Fruit fly (Drosophila melanogaster) whole organism, embryonic: ENCODE measurements around the gene CHKov1.
A peak's percentile ranks its signal among the peaks of the same experiment; 100 is the strongest.

Source experiments
- BtbVII ChIP-seq: fragments of 200-800 bp; sonication (Bioruptor generic); optimal IDR thresholded peaks from 3 replicates; lab custom pipeline; 2017; ENCODE audit warnings: missing biosample characterization, mild to moderate bottlenecking, missing genetic modification characterization
- CG10431 ChIP-seq: fragments of 200-800 bp; sonication (Bioruptor generic); optimal IDR thresholded peaks from 3 replicates; lab custom pipeline; 2018; ENCODE audit warnings: missing biosample characterization, mild to moderate bottlenecking, missing genetic modification characterization
- CG10654 ChIP-seq: fragments of 200-800 bp; sonication (Bioruptor generic); optimal IDR thresholded peaks from 2 replicates; lab custom pipeline; 2016; ENCODE audit warnings: missing biosample characterization, missing genetic modification characterization
- CG10959 ChIP-seq: fragments of 200-800 bp; sonication (Bioruptor generic); IDR thresholded peaks from 2 replicates; pipeline ENCODE4 v1.3.6; 2022; ENCODE audit warnings: missing biosample characterization, missing genetic modification characterization
- CG11456 ChIP-seq: fragments of 200-800 bp; sonication (Bioruptor generic); IDR thresholded peaks from 3 replicates; pipeline ENCODE4 v1.3.6; 2022; ENCODE audit warnings: missing biosample characterization, missing genetic modification characterization
- CG12155 ChIP-seq: fragments of 200-800 bp; sonication (Bioruptor generic); optimal IDR thresholded peaks from 3 replicates; lab custom pipeline; 2016; ENCODE audit warnings: missing biosample characterization, missing genetic modification characterization
- CG12769 ChIP-seq: fragments of 200-800 bp; sonication (Bioruptor generic); optimal IDR thresholded peaks from 2 replicates; lab custom pipeline; 2019; ENCODE audit warnings: missing biosample characterization, mild to moderate bottlenecking, missing genetic modification characterization, moderate library complexity
- CG13894 ChIP-seq: fragments of 200-800 bp; sonication (Bioruptor generic); optimal IDR thresholded peaks from 3 replicates; lab custom pipeline; 2018; ENCODE audit warnings: missing biosample characterization, mild to moderate bottlenecking, missing genetic modification characterization, moderate library complexity
- CG15696 ChIP-seq: fragments of 200-800 bp; sonication (Bioruptor generic); optimal IDR thresholded peaks from 2 replicates; lab custom pipeline; 2019; ENCODE audit warnings: missing biosample characterization, mild to moderate bottlenecking, missing genetic modification characterization, moderate library complexity
- CG1602 ChIP-seq: fragments of 200-800 bp; sonication (Bioruptor generic); optimal IDR thresholded peaks from 3 replicates; lab custom pipeline; 2016; ENCODE audit warnings: missing biosample characterization, missing genetic modification characterization
- CG17385 ChIP-seq: fragments of 200-800 bp; sonication (Bioruptor generic); optimal IDR thresholded peaks from 3 replicates; lab custom pipeline; 2018; ENCODE audit warnings: missing biosample characterization, mild to moderate bottlenecking, missing genetic modification characterization
- CG18764 ChIP-seq: fragments of 200-800 bp; sonication (Bioruptor generic); optimal IDR thresholded peaks from 3 replicates; lab custom pipeline; 2016; ENCODE audit warnings: missing biosample characterization, missing genetic modification characterization
- CG2199 ChIP-seq: fragments of 200-800 bp; sonication (Bioruptor generic); IDR thresholded peaks from 3 replicates; pipeline ENCODE4 v1.3.6; 2022; ENCODE audit warnings: missing biosample characterization, missing genetic modification characterization
- CG3065 ChIP-seq: fragments of 200-800 bp; sonication (Bioruptor generic); optimal IDR thresholded peaks from 2 replicates; lab custom pipeline; 2016; ENCODE audit warnings: missing biosample characterization, missing genetic modification characterization
- CG31224 ChIP-seq: fragments of 200-800 bp; sonication (Bioruptor generic); IDR thresholded peaks from 2 replicates; pipeline ENCODE4 v1.3.6; 2022; ENCODE audit warnings: missing biosample characterization, missing genetic modification characterization
- CG34376 ChIP-seq: fragments of 200-800 bp; sonication (Bioruptor generic); optimal IDR thresholded peaks from 2 replicates; lab custom pipeline; 2018; ENCODE audit warnings: missing biosample characterization, mild to moderate bottlenecking, missing genetic modification characterization
- CG4617 ChIP-seq: fragments of 200-800 bp; sonication (Bioruptor generic); optimal IDR thresholded peaks from 3 replicates; lab custom pipeline; 2016; ENCODE audit warnings: missing biosample characterization, missing genetic modification characterization, borderline replicate concordance
- CG5180 ChIP-seq: fragments of 200-800 bp; sonication (Bioruptor generic); optimal IDR thresholded peaks from 3 replicates; lab custom pipeline; 2017; ENCODE audit warnings: missing biosample characterization, missing genetic modification characterization, mild to moderate bottlenecking, moderate library complexity, missing genetic modification reagents
- CG8944 ChIP-seq: fragments of 200-800 bp; sonication (Bioruptor generic); optimal IDR thresholded peaks from 3 replicates; lab custom pipeline; 2016; ENCODE audit warnings: missing biosample characterization, missing genetic modification characterization
- CrebB ChIP-seq: fragments of 200-800 bp; sonication (Bioruptor generic); optimal IDR thresholded peaks from 3 replicates; lab custom pipeline; 2018; ENCODE audit warnings: missing biosample characterization, mild to moderate bottlenecking, missing genetic modification characterization
- Dref ChIP-seq: fragments of 200-800 bp; sonication (Bioruptor generic); IDR thresholded peaks from 2 replicates; pipeline ENCODE4 v1.3.6; 2022; ENCODE audit warnings: missing biosample characterization, missing genetic modification characterization
- GATAe ChIP-seq: fragments of 200-800 bp; sonication (Bioruptor generic); conservative IDR thresholded peaks from 2 replicates; pipeline ENCODE4 v1.3.6; 2022; ENCODE audit warnings: missing biosample characterization, missing genetic modification characterization
- HLHmδ ChIP-seq: fragments of 200-800 bp; sonication (Bioruptor generic); optimal IDR thresholded peaks from 2 replicates; lab custom pipeline; 2018; ENCODE audit warnings: missing biosample characterization, mild to moderate bottlenecking, missing genetic modification characterization, moderate library complexity
- Hr78 ChIP-seq, 2 experiments: fragments of 200-800 bp in 1 of 2; fragments of >200 bp in 1 of 2; sonication (Bioruptor generic) in 1 of 2; optimal IDR thresholded peaks; 2 replicates each; lab custom pipeline; 2017 to 2019; ENCODE audit warnings: missing biosample characterization in 2 of 2, missing genetic modification characterization in 2 of 2, mild to moderate bottlenecking in 1 of 2, moderate library complexity in 1 of 2
- Jarid2 ChIP-seq: fragments of 200-800 bp; sonication (Bioruptor generic); optimal IDR thresholded peaks from 3 replicates; lab custom pipeline; 2017; ENCODE audit warnings: mild to moderate bottlenecking, missing biosample characterization, missing genetic modification reagents, missing genetic modification characterization
- Mad ChIP-seq: fragments of 200-800 bp; sonication (Bioruptor generic); optimal IDR thresholded peaks from 2 replicates; lab custom pipeline; 2016; ENCODE audit warnings: missing biosample characterization, missing genetic modification characterization
- Med ChIP-seq: fragments of 200-800 bp; sonication (Bioruptor generic); peaks from one replicate; lab custom pipeline; 2016; ENCODE audit warnings: missing biosample characterization, missing genetic modification characterization, mild to moderate bottlenecking, inconsistent platforms, moderate library complexity
- NC2β ChIP-seq: fragments of 200-800 bp; sonication (Bioruptor generic); optimal IDR thresholded peaks from 2 replicates; lab custom pipeline; 2016; ENCODE audit warnings: missing biosample characterization, missing genetic modification characterization
- Sin3A ChIP-seq: fragments of >200 bp; optimal IDR thresholded peaks from 2 replicates; lab custom pipeline; 2018
- TFAM ChIP-seq: fragments of 200-800 bp; sonication (Bioruptor generic); optimal IDR thresholded peaks from 2 replicates; lab custom pipeline; 2017; ENCODE audit warnings: missing biosample characterization, missing genetic modification characterization, inconsistent platforms
- Vsx1 ChIP-seq: fragments of 200-800 bp; sonication (Bioruptor generic); optimal IDR thresholded peaks from 2 replicates; lab custom pipeline; 2017; ENCODE audit warnings: missing biosample characterization, mild to moderate bottlenecking, missing genetic modification characterization, missing genetic modification reagents
- Xbp1 ChIP-seq: fragments of 200-800 bp; sonication (Bioruptor generic); optimal IDR thresholded peaks from 3 replicates; lab custom pipeline; 2016; ENCODE audit warnings: missing biosample characterization, mild to moderate bottlenecking, missing genetic modification characterization
- ac ChIP-seq: fragments of 200-800 bp; sonication (Bioruptor generic); optimal IDR thresholded peaks from 3 replicates; lab custom pipeline; 2017; ENCODE audit warnings: missing biosample characterization, mild to moderate bottlenecking, missing genetic modification characterization
- ato ChIP-seq: fragments of 200-800 bp; sonication (Bioruptor generic); IDR thresholded peaks from 2 replicates; pipeline ENCODE4 v1.3.6; 2022; ENCODE audit warnings: missing biosample characterization, missing genetic modification characterization; ENCODE audit not compliant: partially characterized antibody
- chinmo ChIP-seq: fragments of 200-800 bp; sonication (Bioruptor generic); IDR thresholded peaks from 4 replicates; pipeline ENCODE4 v1.3.6; 2022; ENCODE audit warnings: missing biosample characterization, missing genetic modification characterization; ENCODE audit not compliant: partially characterized antibody
- croc ChIP-seq: fragments of 200-800 bp; sonication (Bioruptor generic); conservative IDR thresholded peaks from 3 replicates; pipeline ENCODE4 v1.3.6; 2022; ENCODE audit warnings: missing biosample characterization, missing genetic modification characterization
- crp ChIP-seq, 2 experiments: fragments of 200-800 bp; sonication (Bioruptor generic); optimal IDR thresholded peaks; 2 replicates in 1 of 2; 3 replicates in 1 of 2; lab custom pipeline; 2017; ENCODE audit warnings: missing biosample characterization in 2 of 2, missing genetic modification characterization in 2 of 2, mild to moderate bottlenecking in 1 of 2, moderate library complexity in 1 of 2
- exex ChIP-seq: fragments of 200-800 bp; sonication (Bioruptor generic); optimal IDR thresholded peaks from 4 replicates; lab custom pipeline; 2018; ENCODE audit warnings: missing biosample characterization, mild to moderate bottlenecking, missing genetic modification characterization, moderate library complexity
- fd96Cb ChIP-seq: fragments of 200-800 bp; sonication (Bioruptor generic); optimal IDR thresholded peaks from 2 replicates; lab custom pipeline; 2018; ENCODE audit warnings: missing biosample characterization, mild to moderate bottlenecking, missing genetic modification characterization, moderate library complexity
- gcm ChIP-seq: fragments of 200-800 bp; sonication (Bioruptor generic); optimal IDR thresholded peaks from 2 replicates; lab custom pipeline; 2019; ENCODE audit warnings: missing biosample characterization, mild to moderate bottlenecking, missing genetic modification characterization, moderate library complexity
- grn ChIP-seq: fragments of 200-800 bp; sonication (Bioruptor generic); optimal IDR thresholded peaks from 3 replicates; lab custom pipeline; 2017; ENCODE audit warnings: missing biosample characterization, missing genetic modification characterization
- hth ChIP-seq: fragments of >200 bp; optimal IDR thresholded peaks from 2 replicates; lab custom pipeline; 2017; ENCODE audit warnings: inconsistent platforms
- lab ChIP-seq: fragments of 200-800 bp; sonication (Bioruptor generic); optimal IDR thresholded peaks from 3 replicates; lab custom pipeline; 2017; ENCODE audit warnings: missing biosample characterization, missing genetic modification characterization, mild to moderate bottlenecking, moderate library complexity, missing genetic modification reagents
- lmd ChIP-seq: fragments of 200-800 bp; sonication (Bioruptor generic); IDR thresholded peaks from 2 replicates; pipeline ENCODE4 v1.3.6; 2022; ENCODE audit warnings: missing biosample characterization, missing genetic modification characterization
- mirr ChIP-seq: fragments of 200-800 bp; sonication (Bioruptor generic); optimal IDR thresholded peaks from 3 replicates; lab custom pipeline; 2018; ENCODE audit warnings: missing biosample characterization, mild to moderate bottlenecking, missing genetic modification characterization
- sd ChIP-seq: fragments of 200-800 bp; sonication (Bioruptor generic); optimal IDR thresholded peaks from 3 replicates; lab custom pipeline; 2018; ENCODE audit warnings: missing biosample characterization, mild to moderate bottlenecking, missing genetic modification characterization, moderate library complexity
- sens ChIP-seq: fragments of 200-800 bp; sonication (Bioruptor generic); peaks from one replicate; lab custom pipeline; 2016; ENCODE audit warnings: missing biosample characterization, missing genetic modification characterization
- sr ChIP-seq: fragments of 200-800 bp; sonication (Bioruptor generic); IDR thresholded peaks from 3 replicates; pipeline ENCODE4 v1.3.6; 2022; ENCODE audit warnings: missing biosample characterization, missing genetic modification characterization
- sug ChIP-seq: fragments of 200-800 bp; optimal IDR thresholded peaks from 2 replicates; lab custom pipeline; 2019; ENCODE audit warnings: missing biosample characterization, mild to moderate bottlenecking, missing genetic modification characterization, moderate library complexity
- tup ChIP-seq: fragments of 200-800 bp; sonication (Bioruptor generic); optimal IDR thresholded peaks from 2 replicates; lab custom pipeline; 2016; ENCODE audit warnings: missing biosample characterization, mild to moderate bottlenecking, missing genetic modification characterization, moderate library complexity

The CHKov1 gene

dm6 chr3R:25309175-25309574 lies 19.9 kb downstream of the CHKov1 start:
- TF ChIP-seq mirr (GFP tag; lab: Kevin White, UChicago) (peak; percentile 64), CG4617 (GFP tag; lab: Kevin White, UChicago) (no peak), CG12769 (tag; lab: Kevin White, UChicago) (peak; percentile 19), Vsx1 (peak; percentile 33), CG15696 (tag; lab: Kevin White, UChicago) (no peak), CG34376 (GFP tag; lab: Kevin White, UChicago) (peak; percentile 7), exex (tag; lab: Kevin White, UChicago) (peak; percentile 97), sug (tag; lab: Kevin White, UChicago) (peak; percentile 69), lmd (no peak), CG8944 (no peak), CG12155 (no peak), CG18764 (GFP tag; lab: Kevin White, UChicago) (no peak), ato (GFP tag; lab: Robert Waterston, UW) (no peak), CG3065 (GFP tag; lab: Kevin White, UChicago) (no peak), sd (peak; percentile 3), HLHmδ (no peak), CG10959 (no peak), GATAe (GFP tag; lab: Robert Waterston, UW) (0 out of 2 replicates have a peak, but pooled peaks have one; percentile 21), Mad (GFP tag; lab: Kevin White, UChicago) (no peak), CG31224 (GFP tag; lab: Robert Waterston, UW) (no peak), BtbVII (GFP tag; lab: Kevin White, UChicago) (no peak), CG10431 (GFP tag; lab: Kevin White, UChicago) (no peak), ac (GFP tag; lab: Kevin White, UChicago) (no peak), TFAM (GFP tag; lab: Kevin White, UChicago) (no peak), CG5180 (GFP tag; lab: Kevin White, UChicago) (no peak), lab (GFP tag; lab: Kevin White, UChicago) (peak; percentile 53), grn (GFP tag; lab: Kevin White, UChicago) (peak; percentile 38)
- TF ChIP-seq, all 482 proteins: peak for 10

- TF ChIP-seq CG12769 (tag; lab: Kevin White, UChicago): peak; percentile 51
- no peak for TF ChIP-seq CG10654 (GFP tag; lab: Kevin White, UChicago)
- TF ChIP-seq CG11456: no peak
- no peak for TF ChIP-seq croc (GFP tag; lab: Robert Waterston, UW)
- TF ChIP-seq Med (GFP tag; lab: Kevin White, UChicago): peak; percentile 11
- no peak for TF ChIP-seq hth
- no peak for TF ChIP-seq fd96Cb (tag; lab: Kevin White, UChicago)
- TF ChIP-seq lab (GFP tag; lab: Kevin White, UChicago): peak; percentile 2
- TF ChIP-seq crp (GFP tag; optimal IDR thresholded peaks at IDR 0.05; lab: Kevin White, UChicago): no peak
- peak; percentile 38 for TF ChIP-seq sug (tag; lab: Kevin White, UChicago)
- no peak for TF ChIP-seq gcm (GFP tag; lab: Kevin White, UChicago)
- TF ChIP-seq Jarid2 (GFP tag; lab: Kevin White, UChicago): peak; percentile 46
- no peak for TF ChIP-seq Xbp1 (GFP tag; lab: Kevin White, UChicago)
- TF ChIP-seq chinmo (GFP tag; lab: Robert Waterston, UW): peak; percentile 87; the same call in 2 of the 4 replicates
- peak; percentile 41 for TF ChIP-seq exex (tag; lab: Kevin White, UChicago)
- TF ChIP-seq Sin3A (lab: Kevin White, UChicago): no peak
- peak; percentile 40; the same call in 1 of the 3 replicates for TF ChIP-seq CG2199 (GFP tag; lab: Robert Waterston, UW)
- no peak for TF ChIP-seq NC2β (GFP tag; lab: Kevin White, UChicago)
- TF ChIP-seq CG17385 (GFP tag; lab: Kevin White, UChicago): no peak
- no peak for TF ChIP-seq CG1602 (GFP tag; lab: Kevin White, UChicago)
- no peak for TF ChIP-seq tup (GFP tag; lab: Kevin White, UChicago)
- no peak for TF ChIP-seq CG5180 (GFP tag; lab: Kevin White, UChicago)
- TF ChIP-seq Hr78 (GFP tag; optimal IDR thresholded peaks at IDR 0.05; lab: Kevin White, UChicago): peak in 1 of 2 experiments; percentile 63
- peak; percentile 37 for TF ChIP-seq CG13894
- TF ChIP-seq sens (GFP tag; lab: Kevin White, UChicago): no peak
- TF ChIP-seq Dref (GFP tag; lab: Robert Waterston, UW): no peak
- TF ChIP-seq CrebB (tag; lab: Kevin White, UChicago): no peak
- no peak for TF ChIP-seq sr (GFP tag; lab: Robert Waterston, UW)
These were observed 20.9 kb downstream of the CHKov1 start, which contains the start of gene CG10550 for dm6 chr3R:25308228-25308627. Gene CG10550 (minus strand): TSS chr3R:25308391.
